Fruit fly (Drosophila melanogaster) whole organism, prepupa: ENCODE measurements around the gene CG13713.

Experiments
- CG10631 ChIP-seq: fragments of 200-800 bp; sonication (Bioruptor generic); optimal IDR thresholded peaks from 2 replicates; lab custom pipeline; 2016; ENCODE audit warnings: missing biosample characterization, missing genetic modification characterization
- CG10669 ChIP-seq: fragments of 200-800 bp; sonication (Bioruptor generic); optimal IDR thresholded peaks from 3 replicates; lab custom pipeline; 2018; ENCODE audit warnings: missing biosample characterization, mild to moderate bottlenecking, missing genetic modification characterization, moderate library complexity
- CG11294 ChIP-seq: fragments of 200-800 bp; sonication (Bioruptor generic); IDR thresholded peaks from 2 replicates; pipeline ENCODE4 v1.3.6; 2022; ENCODE audit warnings: missing biosample characterization, missing genetic modification characterization
- CG11902 ChIP-seq: fragments of 200-800 bp; sonication (Bioruptor generic); optimal IDR thresholded peaks from 3 replicates; lab custom pipeline; 2016; ENCODE audit warnings: missing biosample characterization, missing genetic modification characterization
- CG15336 ChIP-seq: fragments of 200-800 bp; sonication (Bioruptor generic); IDR thresholded peaks from 2 replicates; pipeline ENCODE4 v1.3.6; 2022; ENCODE audit warnings: missing biosample characterization, missing genetic modification characterization
- CG1621 ChIP-seq: fragments of 200-800 bp; sonication (Bioruptor generic); optimal IDR thresholded peaks from 3 replicates; lab custom pipeline; 2018; ENCODE audit warnings: missing biosample characterization, mild to moderate bottlenecking, missing genetic modification characterization
- CG16779 ChIP-seq: fragments of 200-800 bp; sonication (Bioruptor generic); optimal IDR thresholded peaks from 3 replicates; lab custom pipeline; 2017; ENCODE audit warnings: missing biosample characterization, mild to moderate bottlenecking, missing genetic modification characterization
- CG3032 ChIP-seq: fragments of 200-800 bp; optimal IDR thresholded peaks from 2 replicates; lab custom pipeline; 2019; ENCODE audit warnings: missing biosample characterization, mild to moderate bottlenecking, missing genetic modification characterization, moderate library complexity
- CG31627 ChIP-seq: fragments of 200-800 bp; sonication (Bioruptor generic); optimal IDR thresholded peaks from 3 replicates; lab custom pipeline; 2016; ENCODE audit warnings: missing biosample characterization, missing genetic modification characterization
- CG32006 ChIP-seq: fragments of 200-800 bp; sonication (Bioruptor generic); optimal IDR thresholded peaks from 3 replicates; lab custom pipeline; 2017; ENCODE audit warnings: missing biosample characterization, mild to moderate bottlenecking, missing genetic modification characterization
- CG34406 ChIP-seq: fragments of 200-800 bp; sonication (Bioruptor generic); optimal IDR thresholded peaks from 3 replicates; lab custom pipeline; 2016; ENCODE audit warnings: missing biosample characterization, missing genetic modification characterization
- CG3919 ChIP-seq: fragments of 200-800 bp; sonication (Bioruptor generic); optimal IDR thresholded peaks from 3 replicates; lab custom pipeline; 2016; ENCODE audit warnings: missing biosample characterization, missing genetic modification characterization
- CG4318 ChIP-seq: fragments of 200-800 bp; sonication (Bioruptor generic); optimal IDR thresholded peaks from 3 replicates; lab custom pipeline; 2017; ENCODE audit warnings: missing biosample characterization, mild to moderate bottlenecking, missing genetic modification characterization
- CG6163 ChIP-seq: fragments of 200-800 bp; sonication (Bioruptor generic); IDR thresholded peaks from 3 replicates; pipeline ENCODE4 v1.3.6; 2022; ENCODE audit warnings: missing biosample characterization, missing genetic modification characterization
- CG6276 ChIP-seq: fragments of 200-800 bp; sonication (Bioruptor generic); optimal IDR thresholded peaks from 2 replicates; lab custom pipeline; 2017; ENCODE audit warnings: missing biosample characterization, mild to moderate bottlenecking, missing genetic modification characterization
- CG6854 ChIP-seq: fragments of 200-800 bp; sonication (Bioruptor generic); optimal IDR thresholded peaks from 2 replicates; lab custom pipeline; 2017; ENCODE audit warnings: missing biosample characterization, mild to moderate bottlenecking, missing genetic modification characterization
- CG7368 ChIP-seq: fragments of 200-800 bp; sonication (Bioruptor generic); optimal IDR thresholded peaks from 3 replicates; lab custom pipeline; 2016; ENCODE audit warnings: missing biosample characterization, missing genetic modification characterization
- CG8119 ChIP-seq: fragments of 200-800 bp; sonication (Bioruptor generic); IDR thresholded peaks from 3 replicates; pipeline ENCODE4 v1.3.6; 2022; ENCODE audit warnings: missing biosample characterization, missing genetic modification characterization
- CG9139 ChIP-seq: fragments of 200-800 bp; sonication (Bioruptor generic); optimal IDR thresholded peaks from 3 replicates; lab custom pipeline; 2017; ENCODE audit warnings: missing biosample characterization, mild to moderate bottlenecking, missing genetic modification characterization
- Eip75B ChIP-seq: fragments of 200-800 bp; sonication (Bioruptor generic); optimal IDR thresholded peaks from 3 replicates; lab custom pipeline; 2016; ENCODE audit warnings: missing biosample characterization, missing genetic modification characterization
- Eip78C ChIP-seq: fragments of 200-800 bp; sonication (Bioruptor generic); peaks from one replicate; lab custom pipeline; 2016; ENCODE audit warnings: missing biosample characterization, missing genetic modification characterization
- Ets21C ChIP-seq: fragments of 200-800 bp; sonication (Bioruptor generic); optimal IDR thresholded peaks from 3 replicates; lab custom pipeline; 2016; ENCODE audit warnings: missing biosample characterization, missing genetic modification characterization
- Ets96B ChIP-seq: fragments of 200-800 bp; optimal IDR thresholded peaks from 2 replicates; lab custom pipeline; 2019; ENCODE audit warnings: missing biosample characterization, mild to moderate bottlenecking, missing genetic modification characterization, moderate library complexity
- Gug ChIP-seq: fragments of 200-800 bp; sonication (Bioruptor generic); IDR thresholded peaks from 2 replicates; pipeline ENCODE4 v1.3.6; 2022; ENCODE audit warnings: missing biosample characterization, missing genetic modification characterization
- Hr38 ChIP-seq: sonication (Bioruptor generic); optimal IDR thresholded peaks from 2 replicates; lab custom pipeline; 2016; ENCODE audit warnings: missing biosample characterization, missing genetic modification characterization
- Hr4 ChIP-seq: fragments of 200-800 bp; sonication (Bioruptor generic); optimal IDR thresholded peaks from 3 replicates; lab custom pipeline; 2016; ENCODE audit warnings: missing biosample characterization, missing genetic modification characterization
- OdsH ChIP-seq: fragments of 200-800 bp; sonication (Bioruptor generic); optimal IDR thresholded peaks from 3 replicates; lab custom pipeline; 2016; ENCODE audit warnings: missing biosample characterization, missing genetic modification characterization
- Smox ChIP-seq: fragments of 200-800 bp; sonication (Bioruptor generic); optimal IDR thresholded peaks from 3 replicates; lab custom pipeline; 2016; ENCODE audit warnings: missing biosample characterization, missing genetic modification characterization
- Sox14 ChIP-seq: fragments of 200-800 bp; sonication (Bioruptor generic); optimal IDR thresholded peaks from 3 replicates; lab custom pipeline; 2016; ENCODE audit warnings: missing biosample characterization, missing genetic modification characterization
- Sox15 ChIP-seq: fragments of 200-800 bp; sonication (Bioruptor generic); optimal IDR thresholded peaks from 3 replicates; lab custom pipeline; 2016; ENCODE audit warnings: missing biosample characterization, missing genetic modification characterization
- achi ChIP-seq: fragments of 200-800 bp; sonication (Bioruptor generic); optimal IDR thresholded peaks from 3 replicates; lab custom pipeline; 2016; ENCODE audit warnings: missing biosample characterization, missing genetic modification characterization
- cyc ChIP-seq: fragments of 200-800 bp; sonication (Bioruptor generic); optimal IDR thresholded peaks from 3 replicates; lab custom pipeline; 2016; ENCODE audit warnings: missing biosample characterization, missing genetic modification characterization
- dsx ChIP-seq: fragments of 200-800 bp; optimal IDR thresholded peaks from 3 replicates; lab custom pipeline; 2019; ENCODE audit warnings: missing biosample characterization, mild to moderate bottlenecking, missing genetic modification characterization, moderate library complexity; ENCODE audit not compliant: poor library complexity, severe bottlenecking
- eg ChIP-seq: fragments of 200-800 bp; sonication (Bioruptor generic); IDR thresholded peaks from 3 replicates; pipeline ENCODE4 v1.3.6; 2022; ENCODE audit warnings: missing biosample characterization, missing genetic modification characterization
- fd85E ChIP-seq: fragments of 200-800 bp; sonication (Bioruptor generic); optimal IDR thresholded peaks from 3 replicates; lab custom pipeline; 2016; ENCODE audit warnings: missing biosample characterization, missing genetic modification characterization
- fkh ChIP-seq: fragments of 200-800 bp; sonication (Bioruptor generic); optimal IDR thresholded peaks from 3 replicates; lab custom pipeline; 2017; ENCODE audit warnings: missing biosample characterization, mild to moderate bottlenecking, missing genetic modification characterization, moderate library complexity
- lz ChIP-seq: fragments of 200-800 bp; sonication (Bioruptor generic); optimal IDR thresholded peaks from 3 replicates; lab custom pipeline; 2016; ENCODE audit warnings: missing biosample characterization, missing genetic modification characterization
- net ChIP-seq: fragments of 200-800 bp; sonication (Bioruptor generic); optimal IDR thresholded peaks from 3 replicates; lab custom pipeline; 2016; ENCODE audit warnings: missing biosample characterization, missing genetic modification characterization
- pdm3 ChIP-seq: fragments of 200-800 bp; sonication (Bioruptor generic); optimal IDR thresholded peaks from 3 replicates; lab custom pipeline; 2016; ENCODE audit warnings: missing biosample characterization, missing genetic modification characterization
- salr ChIP-seq, 2 experiments: fragments of 200-800 bp; sonication (Bioruptor generic); optimal IDR thresholded peaks; 3 replicates each; lab custom pipeline; 2016 to 2018; ENCODE audit warnings: missing biosample characterization in 2 of 2, missing genetic modification characterization in 2 of 2, mild to moderate bottlenecking in 1 of 2
- spab ChIP-seq: fragments of 200-800 bp; sonication (Bioruptor generic); optimal IDR thresholded peaks from 2 replicates; lab custom pipeline; 2017; ENCODE audit warnings: missing biosample characterization, mild to moderate bottlenecking, missing genetic modification characterization, missing genetic modification reagents
- ss ChIP-seq, 2 experiments: fragments of 200-800 bp; sonication (Bioruptor generic); optimal IDR thresholded peaks; 2 replicates in 1 of 2; 3 replicates in 1 of 2; lab custom pipeline; 2017 to 2018; ENCODE audit warnings: mild to moderate bottlenecking in 2 of 2, missing biosample characterization in 2 of 2, missing genetic modification characterization in 2 of 2, moderate library complexity in 1 of 2
- svp ChIP-seq: fragments of 200-800 bp; sonication (Bioruptor generic); peaks from one replicate; lab custom pipeline; 2016; ENCODE audit warnings: missing biosample characterization, missing genetic modification characterization
- topi ChIP-seq: fragments of 200-800 bp; sonication (Bioruptor generic); optimal IDR thresholded peaks from 3 replicates; lab custom pipeline; 2016; ENCODE audit warnings: missing biosample characterization, missing genetic modification characterization
- vri ChIP-seq: fragments of 200-800 bp; sonication (Bioruptor generic); optimal IDR thresholded peaks from 3 replicates; lab custom pipeline; 2016; ENCODE audit warnings: missing biosample characterization, mild to moderate bottlenecking, missing genetic modification characterization

The CG13713 gene

dm6 chr3L:4731687-4732086 is 34.3 kb downstream of the CG13713 start (continued):
- TF ChIP-seq ss (GFP tag; optimal IDR thresholded peaks at IDR 0.05; lab: Kevin White, UChicago) (peak in 1 of 2 experiments; percentile 45), Eip78C (GFP tag; lab: Kevin White, UChicago) (peak; percentile 41), CG4318 (GFP tag; lab: Kevin White, UChicago) (peak; percentile 52), fkh (GFP tag; lab: Kevin White, UChicago) (no peak), Sox15 (GFP tag; lab: Kevin White, UChicago) (no peak), CG1621 (tag; lab: Kevin White, UChicago) (peak; percentile 72)

DNA sequence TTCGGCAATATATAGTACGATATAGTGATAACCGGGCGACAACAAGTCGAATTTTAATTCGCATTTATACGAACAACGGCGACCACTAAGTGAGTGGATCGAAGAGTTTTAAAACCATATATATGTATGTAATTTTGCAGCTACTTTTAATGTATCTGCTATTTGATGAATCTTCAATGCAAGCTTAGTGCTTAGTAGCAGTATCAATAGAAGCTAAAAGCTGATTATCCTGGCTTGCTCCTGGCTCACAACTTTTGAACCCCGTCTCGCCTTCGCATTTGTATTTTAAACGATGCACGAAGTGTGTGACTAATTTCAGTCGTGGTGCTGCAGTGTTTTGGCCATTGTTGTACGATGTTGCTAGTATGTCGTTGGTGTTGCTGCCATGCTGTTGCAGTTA is 39.2 kb downstream of the CG13713 start:
- peak; percentile 58 for TF ChIP-seq CG32006 (GFP tag; lab: Kevin White, UChicago)
- 0 out of 3 replicates have a peak, but pooled peaks have one; percentile 53 for TF ChIP-seq CG8119 (GFP tag; lab: Robert Waterston, UW)
- no peak for TF ChIP-seq CG3919 (GFP tag; lab: Kevin White, UChicago)
- peak; percentile 58; the same call in 2 of the 3 replicates for TF ChIP-seq CG6163 (GFP tag; lab: Robert Waterston, UW)
- peak; percentile 58 for TF ChIP-seq CG11294
- peak; percentile 59 for TF ChIP-seq Gug (GFP tag; lab: Robert Waterston, UW)
- TF ChIP-seq Eip78C (GFP tag; lab: Kevin White, UChicago) = peak; percentile 31
- TF ChIP-seq pdm3 (GFP tag; lab: Kevin White, UChicago) = peak; percentile 15
- peak; percentile 2 for TF ChIP-seq CG6276 (GFP tag; lab: Kevin White, UChicago)
- peak; percentile 78; the same call in 2 of the 3 replicates for TF ChIP-seq eg (GFP tag; lab: Robert Waterston, UW)
- TF ChIP-seq CG15336 (GFP tag; lab: Robert Waterston, UW) = peak; percentile 66
- peak; percentile 73 for TF ChIP-seq Hr4 (GFP tag; lab: Kevin White, UChicago)
- no peak for TF ChIP-seq CG16779 (tag; lab: Kevin White, UChicago)
- TF ChIP-seq CG6854 (GFP tag; lab: Kevin White, UChicago) = no peak

- TF ChIP-seq CG31627 (GFP tag; lab: Kevin White, UChicago) = no peak
- TF ChIP-seq Ets21C = no peak
- no peak for TF ChIP-seq Ets96B (tag; lab: Kevin White, UChicago)
- peak; percentile 46 for TF ChIP-seq CG3919 (GFP tag; lab: Kevin White, UChicago)
- no peak for TF ChIP-seq CG3032 (tag; lab: Kevin White, UChicago)
- no peak for TF ChIP-seq fd85E (GFP tag; lab: Kevin White, UChicago)
- no peak for TF ChIP-seq Eip75B (GFP tag; lab: Kevin White, UChicago)
- TF ChIP-seq CG11294 = no peak
- TF ChIP-seq Eip78C (GFP tag; lab: Kevin White, UChicago) = peak; percentile 81
- TF ChIP-seq CG10669 (GFP tag; lab: Kevin White, UChicago) = no peak
- peak; percentile 44; the same call in 1 of the 2 replicates for TF ChIP-seq CG15336 (GFP tag; lab: Robert Waterston, UW)
- no peak for TF ChIP-seq cyc (GFP tag; lab: Kevin White, UChicago)
- TF ChIP-seq spab (GFP tag; lab: Kevin White, UChicago) = no peak
- TF ChIP-seq Sox14 = peak; percentile 38
- no peak for TF ChIP-seq Gug (GFP tag; lab: Robert Waterston, UW)
- no peak for TF ChIP-seq CG7368 (GFP tag; lab: Kevin White, UChicago)
- no peak for TF ChIP-seq vri
- no peak for TF ChIP-seq Hr38
- no peak for TF ChIP-seq Sox15 (GFP tag; lab: Kevin White, UChicago)
- peak; percentile 28 for TF ChIP-seq achi
- no peak for TF ChIP-seq topi (GFP tag; lab: Kevin White, UChicago)
- peak; percentile 44 for TF ChIP-seq CG10631 (GFP tag; lab: Kevin White, UChicago)
- peak; percentile 23 for TF ChIP-seq pdm3 (GFP tag; lab: Kevin White, UChicago)
- TF ChIP-seq CG6276 (GFP tag; lab: Kevin White, UChicago) = peak; percentile 15
- TF ChIP-seq CG34406 (GFP tag; lab: Kevin White, UChicago) = no peak
- TF ChIP-seq dsx (GFP tag; lab: Kevin White, UChicago) = no peak
- no peak for TF ChIP-seq eg (GFP tag; lab: Robert Waterston, UW)
- TF ChIP-seq CG9139 (GFP tag; lab: Kevin White, UChicago) = no peak
- TF ChIP-seq CG32006 (GFP tag; lab: Kevin White, UChicago) = peak; percentile 54
- TF ChIP-seq CG11902 (GFP tag; lab: Kevin White, UChicago) = no peak
- TF ChIP-seq CG8119 (GFP tag; lab: Robert Waterston, UW) = peak; percentile 42; the same call in 1 of the 3 replicates
- peak; percentile 62; the same call in 2 of the 3 replicates for TF ChIP-seq CG6163 (GFP tag; lab: Robert Waterston, UW)
- TF ChIP-seq svp (GFP tag; lab: Kevin White, UChicago) = peak; percentile 50
- TF ChIP-seq CG4318 (GFP tag; lab: Kevin White, UChicago) = no peak
- TF ChIP-seq OdsH (GFP tag; lab: Kevin White, UChicago) = peak; percentile 51
- TF ChIP-seq ss (GFP tag; optimal IDR thresholded peaks at IDR 0.05; lab: Kevin White, UChicago) = no peak
- TF ChIP-seq salr (GFP tag; optimal IDR thresholded peaks at IDR 0.05; lab: Kevin White, UChicago) = peak in 1 of 2 experiments; percentile 59
- TF ChIP-seq CG16779 (tag; lab: Kevin White, UChicago) = no peak
- TF ChIP-seq lz (GFP tag; lab: Kevin White, UChicago) = no peak
- TF ChIP-seq net (GFP tag; lab: Kevin White, UChicago) = peak; percentile 24
- no peak for TF ChIP-seq Smox (GFP tag; lab: Kevin White, UChicago)
Measured at dm6 chr3L:4745143-4745542, 47.7 kb downstream of the CG13713 start.
